Worm (Caenorhabditis elegans): ENCODE measurements around the gene F35H10.2.

The F35H10.2 gene

ce11 chrIV:8375381-8375780 is 46.4 kb downstream of the F35H10.2 start:
- TF ChIP-seq peb-1 (tag; optimal IDR thresholded peaks at IDR 0.05) (no peak), nhr-6 (tag; optimal IDR thresholded peaks at IDR 0.05) (peak; percentile 74), zag-1 (tag; optimal IDR thresholded peaks at IDR 0.05) (peak; percentile 43), sem-4 (tag; optimal IDR thresholded peaks at IDR 0.05) (peak; percentile 21), ama-1 (optimal IDR thresholded peaks at IDR 0.05) (no peak), sma-9 (GFP tag; optimal IDR thresholded peaks at IDR 0.05) (peak; percentile 89), sma-9 (tag; optimal IDR thresholded peaks at IDR 0.05) (no peak), nhr-129 (tag; optimal IDR thresholded peaks at IDR 0.05) (peak; percentile 96), egl-27 (tag; optimal IDR thresholded peaks at IDR 0.05) (peak; percentile 59), elt-3 (tag; optimal IDR thresholded peaks at IDR 0.05) (no peak), unc-62 (GFP tag; optimal IDR thresholded peaks at IDR 0.05) (no peak), nhr-12 (tag; optimal IDR thresholded peaks at IDR 0.05) (no peak), nhr-23 (tag; optimal IDR thresholded peaks at IDR 0.05) (no peak), ceh-16 (tag; optimal IDR thresholded peaks at IDR 0.05) (peak; percentile 9), mdl-1 (tag; optimal IDR thresholded peaks at IDR 0.05) (no peak), ztf-4 (tag; optimal IDR thresholded peaks at IDR 0.05) (peak; percentile 74), blmp-1 (tag; optimal IDR thresholded peaks at IDR 0.05; ENCODE audit: insufficient read depth) (no peak), crh-2 (tag; optimal IDR thresholded peaks at IDR 0.05) (peak; percentile 85), nhr-21 (tag; optimal IDR thresholded peaks at IDR 0.05) (peak; percentile 66), mbf-1 (tag; optimal IDR thresholded peaks at IDR 0.05) (no peak), C34F6.9 (tag; optimal IDR thresholded peaks at IDR 0.05) (peak; percentile 84), R02D3.7 (tag; optimal IDR thresholded peaks at IDR 0.05) (peak; percentile 15), ztf-11 (tag; optimal IDR thresholded peaks at IDR 0.05) (no peak), unc-55 (GFP tag; optimal IDR thresholded peaks at IDR 0.05) (no peak), ztf-1 (GFP tag; conservative IDR thresholded peaks at IDR 0.05) (no peak), nhr-77 (tag; optimal IDR thresholded peaks at IDR 0.05) (no peak), F13H6.1 (tag; optimal IDR thresholded peaks at IDR 0.05) (peak; percentile 74), nhr-10 (tag; optimal IDR thresholded peaks at IDR 0.05) (no peak), nhr-237 (tag; optimal IDR thresholded peaks at IDR 0.05) (no peak), unc-39 (tag; optimal IDR thresholded peaks at IDR 0.05) (no peak), dmd-4 (tag; optimal IDR thresholded peaks at IDR 0.05) (no peak), elt-1 (tag; optimal IDR thresholded peaks at IDR 0.05) (no peak), Y55F3AM.14 (GFP tag; optimal IDR thresholded peaks at IDR 0.05) (peak; percentile 68), fos-1 (tag; optimal IDR thresholded peaks at IDR 0.05) (peak; percentile 72), lin-39 (tag; optimal IDR thresholded peaks at IDR 0.05) (no peak), skn-1 (tag; optimal IDR thresholded peaks at IDR 0.05) (no peak), ZK546.5 (tag; optimal IDR thresholded peaks at IDR 0.05) (no peak), alr-1 (tag; optimal IDR thresholded peaks at IDR 0.05) (no peak), aly-2 (tag; optimal IDR thresholded peaks at IDR 0.05) (no peak), lin-13 (GFP tag; optimal IDR thresholded peaks at IDR 0.05) (peak; percentile 82), nhr-25 (tag; optimal IDR thresholded peaks at IDR 0.05) (no peak), lin-11 (tag; optimal IDR thresholded peaks at IDR 0.05) (peak; percentile 44), snpc-4 (tag; optimal IDR thresholded peaks at IDR 0.05) (peak; percentile 71), ceh-82 (tag; optimal IDR thresholded peaks at IDR 0.05) (no peak), nhr-11 (tag; optimal IDR thresholded peaks at IDR 0.05) (no peak), mab-5 (tag; optimal IDR thresholded peaks at IDR 0.05) (peak; percentile 32), lsy-2 (tag; optimal IDR thresholded peaks at IDR 0.05) (peak; percentile 54 to 82), sma-3 (GFP tag; optimal IDR thresholded peaks at IDR 0.05) (peak; percentile 81), gmeb-1 (tag; optimal IDR thresholded peaks at IDR 0.05) (peak; percentile 71)
